Fruit fly (Drosophila melanogaster): ENCODE data around the gene Dci.

The Dci gene

DNA sequence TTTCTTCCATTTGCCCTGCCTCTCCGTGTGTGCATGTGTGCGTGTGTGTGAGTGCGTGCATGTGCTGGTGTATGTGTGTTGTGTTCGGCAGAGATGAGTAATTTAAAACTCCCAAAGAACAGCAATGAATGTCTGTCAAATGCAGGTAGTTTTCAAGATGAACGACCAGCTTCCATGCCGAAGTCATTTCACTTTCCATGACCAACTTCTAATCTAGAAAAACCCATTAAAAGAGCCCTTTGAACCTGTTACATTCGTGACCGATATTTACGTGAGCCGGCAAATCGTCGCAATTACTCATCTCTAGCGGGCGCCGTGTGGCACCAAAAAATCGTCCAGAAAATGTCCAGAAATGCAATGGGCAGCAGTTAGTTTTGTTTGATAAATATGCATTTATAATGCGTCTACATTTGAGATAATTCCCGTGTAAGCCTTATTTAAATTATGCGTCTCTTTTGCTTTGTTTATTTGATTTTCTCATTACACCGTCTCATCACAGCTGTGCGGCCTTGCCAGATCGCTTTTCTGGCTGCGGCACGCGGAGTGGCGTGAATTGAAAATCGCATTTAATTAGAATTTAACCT lies 21.3 kb downstream of the Dci start (continued):
- TF ChIP-seq CG9215 (GFP tag; IDR thresholded peaks at IDR 0.05) (peak; percentile 56), Ets97D (GFP tag; optimal IDR thresholded peaks at IDR 0.05) (peak; percentile 32), ssp (GFP tag; IDR thresholded peaks at IDR 0.05) (no peak), Bdp1 (GFP tag; optimal IDR thresholded peaks at IDR 0.05) (peak; percentile 0), Drgx (GFP tag; IDR thresholded peaks at IDR 0.05) (no peak), tx (GFP tag; optimal IDR thresholded peaks at IDR 0.05) (peak; percentile 34), Asciz (GFP tag; optimal IDR thresholded peaks at IDR 0.05) (no peak), vnd (GFP tag; IDR thresholded peaks at IDR 0.05; ENCODE audit: partially characterized antibody) (peak; percentile 85), Dbx (GFP tag; IDR thresholded peaks at IDR 0.05) (0 out of 3 replicates have a peak, but pooled peaks have one; percentile 48), ac (GFP tag; optimal IDR thresholded peaks at IDR 0.05) (no peak), so (GFP tag; IDR thresholded peaks at IDR 0.05) (no peak), Atf-2 (GFP tag; optimal IDR thresholded peaks at IDR 0.05) (peak; percentile 47), cad (GFP tag; optimal IDR thresholded peaks at IDR 0.05) (no peak), CG7556 (GFP tag; optimal IDR thresholded peaks at IDR 0.05) (no peak), seq (GFP tag; IDR thresholded peaks at IDR 0.05) (no peak), oc (tag; optimal IDR thresholded peaks at IDR 0.05) (no peak), D19B (GFP tag; optimal IDR thresholded peaks at IDR 0.05) (no peak), CG32772 (GFP tag; IDR thresholded peaks at IDR 0.05) (no peak), CG3847 (GFP tag; IDR thresholded peaks at IDR 0.05) (peak; percentile 66), gt (GFP tag; IDR thresholded peaks at IDR 0.05) (no peak), Ssrp (tag; optimal IDR thresholded peaks at IDR 0.05) (no peak), CG18011 (GFP tag; optimal IDR thresholded peaks at IDR 0.05) (no peak), odd (GFP tag; optimal IDR thresholded peaks at IDR 0.05) (no peak), Adf1 (GFP tag; IDR thresholded peaks at IDR 0.05) (no peak), Bteb2 (GFP tag; optimal IDR thresholded peaks at IDR 0.05) (peak; percentile 37), CG4617 (GFP tag; optimal IDR thresholded peaks at IDR 0.05; ENCODE audit: borderline replicate concordance) (peak; percentile 56), CG6654 (GFP tag; optimal IDR thresholded peaks at IDR 0.05) (no peak), Dref (GFP tag; IDR thresholded peaks at IDR 0.05) (peak; percentile 36; the same call in 1 of the 2 replicates), Atf6 (GFP tag; IDR thresholded peaks at IDR 0.05) (no peak), kah (GFP tag; optimal IDR thresholded peaks at IDR 0.05) (no peak), dimm (GFP tag; IDR thresholded peaks at IDR 0.05) (no peak), ttk (GFP tag; IDR thresholded peaks at IDR 0.05) (no peak), jumu (GFP tag; optimal IDR thresholded peaks at IDR 0.05) (peak; percentile 72), CG11247 (GFP tag; IDR thresholded peaks at IDR 0.05) (peak; percentile 29; the same call in 1 of the 2 replicates), Hr39 (optimal IDR thresholded peaks at IDR 0.05) (no peak), CG7963 (GFP tag; IDR thresholded peaks at IDR 0.05; ENCODE audit: partially characterized antibody) (peak; percentile 61; the same call in 2 of the 3 replicates), CG3281 (GFP tag; optimal IDR thresholded peaks at IDR 0.05) (peak; percentile 6), CG18764 (GFP tag; optimal IDR thresholded peaks at IDR 0.05) (no peak), Doc3 (GFP tag; IDR thresholded peaks at IDR 0.05; ENCODE audit: partially characterized antibody) (peak; percentile 77; the same call in 2 of the 3 replicates), HLHmδ (GFP tag; optimal IDR thresholded peaks at IDR 0.05) (no peak), CG17186 (GFP tag; optimal IDR thresholded peaks at IDR 0.05) (peak; percentile 59), lab (GFP tag; optimal IDR thresholded peaks at IDR 0.05) (peak; percentile 30), CG15073 (GFP tag; optimal IDR thresholded peaks at IDR 0.05) (no peak), corto (GFP tag; optimal IDR thresholded peaks at IDR 0.05) (no peak), ci (GFP tag; IDR thresholded peaks at IDR 0.05) (no peak), disco-r (GFP tag; optimal IDR thresholded peaks at IDR 0.05) (no peak), gfzf (GFP tag; optimal IDR thresholded peaks at IDR 0.05) (peak; percentile 20), Ptx1 (GFP tag; IDR thresholded peaks at IDR 0.05) (0 out of 2 replicates have a peak, but pooled peaks have one; percentile 38), CG34376 (GFP tag; optimal IDR thresholded peaks at IDR 0.05) (no peak), dmrt11E (tag; optimal IDR thresholded peaks at IDR 0.05) (no peak), org-1 (GFP tag; optimal IDR thresholded peaks at IDR 0.05) (no peak)

Measured in whole organism, embryonic.